Fruit fly (Drosophila melanogaster): ENCODE measurements around the gene HGTX.

HGTX gene

DNA sequence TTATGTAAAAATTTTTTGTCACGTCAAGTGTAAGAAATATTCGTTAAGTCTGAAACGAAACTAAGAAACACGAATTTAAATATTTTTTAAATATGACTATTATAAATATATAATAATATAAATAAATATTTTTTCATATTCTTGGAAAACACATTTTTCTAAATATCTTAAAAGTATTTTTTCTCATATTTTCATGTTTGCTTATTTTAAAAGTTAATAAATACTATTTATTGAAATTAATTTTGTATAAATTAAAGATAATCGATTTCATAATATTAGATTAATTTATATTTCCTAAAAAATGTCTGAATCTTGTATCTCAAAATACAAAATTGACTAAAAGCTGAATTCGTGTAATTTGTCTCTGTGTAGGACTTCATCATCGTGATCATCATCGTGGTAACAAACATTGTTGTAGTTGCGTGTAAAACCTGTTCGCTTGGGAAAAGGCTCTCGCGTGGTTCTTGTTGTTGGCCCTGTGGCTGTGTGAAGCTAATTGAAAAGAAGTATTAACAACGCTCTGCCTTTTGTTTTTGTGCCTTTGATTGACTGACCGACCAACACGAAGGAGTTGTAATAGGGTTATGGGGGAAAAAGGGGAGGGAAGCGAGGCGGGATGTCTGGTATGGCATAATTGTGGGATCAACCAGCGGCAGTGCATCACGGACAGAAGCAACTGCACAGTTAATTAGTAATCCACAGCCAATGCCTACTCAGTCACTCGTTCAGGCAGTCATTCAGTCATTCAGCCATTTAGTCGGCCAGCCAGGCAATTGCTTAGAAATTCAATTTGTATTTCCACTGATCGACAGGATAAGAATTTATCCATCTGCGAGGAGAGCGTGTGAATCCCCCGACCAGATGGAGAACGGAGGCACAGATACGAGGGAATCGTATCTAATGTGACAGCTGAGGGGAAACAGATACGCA is 12.3 kb upstream of the HGTX start (continued):
- no peak for TF ChIP-seq CG4730 (GFP tag; IDR thresholded peaks at IDR 0.05)
- no peak for TF ChIP-seq cato (GFP tag; optimal IDR thresholded peaks at IDR 0.05; ENCODE audit: borderline replicate concordance)
- TF ChIP-seq CG16815 (GFP tag; optimal IDR thresholded peaks at IDR 0.05), result no peak
- no peak for TF ChIP-seq pan (optimal IDR thresholded peaks at IDR 0.05)
- TF ChIP-seq pan (GFP tag; optimal IDR thresholded peaks at IDR 0.05 in 1 of 2, IDR thresholded peaks at IDR 0.05 in 1 of 2), result no peak
- TF ChIP-seq HHEX (GFP tag; optimal IDR thresholded peaks at IDR 0.05), result no peak
- TF ChIP-seq CG5953 (GFP tag; IDR thresholded peaks at IDR 0.05), result no peak
- peak; percentile 45 for TF ChIP-seq CG10267 (tag; optimal IDR thresholded peaks at IDR 0.05)
- TF ChIP-seq CG4854 (GFP tag; optimal IDR thresholded peaks at IDR 0.05), result no peak
- TF ChIP-seq CG10321 (GFP tag; IDR thresholded peaks at IDR 0.05), result no peak
- peak; percentile 81 for TF ChIP-seq CG18262 (tag; optimal IDR thresholded peaks at IDR 0.05)
- peak; percentile 57 for TF ChIP-seq CG10979 (tag; optimal IDR thresholded peaks at IDR 0.05)
- no peak for TF ChIP-seq CG18476 (GFP tag; optimal IDR thresholded peaks at IDR 0.05)
- TF ChIP-seq Xrp1 (GFP tag; IDR thresholded peaks at IDR 0.05), result no peak; the same call in 1 of the 2 replicates
- TF ChIP-seq gcm (GFP tag; optimal IDR thresholded peaks at IDR 0.05), result no peak
- TF ChIP-seq Dip2 (GFP tag; IDR thresholded peaks at IDR 0.05), result no peak
- TF ChIP-seq zf30C (GFP tag; optimal IDR thresholded peaks at IDR 0.05), result peak; percentile 73
- TF ChIP-seq otp (GFP tag; IDR thresholded peaks at IDR 0.05), result 0 out of 3 replicates have a peak, but pooled peaks have one; percentile 7
- no peak for TF ChIP-seq Doc3 (GFP tag; IDR thresholded peaks at IDR 0.05; ENCODE audit: partially characterized antibody)
- no peak for TF ChIP-seq CG15601 (tag; optimal IDR thresholded peaks at IDR 0.05)
- TF ChIP-seq CG18011 (GFP tag; optimal IDR thresholded peaks at IDR 0.05), result no peak
- no peak for TF ChIP-seq dimm (GFP tag; IDR thresholded peaks at IDR 0.05)
- no peak for TF ChIP-seq CG6689 (GFP tag; IDR thresholded peaks at IDR 0.05)
- no peak for TF ChIP-seq aop (GFP tag; IDR thresholded peaks at IDR 0.05)
- TF ChIP-seq CG1603 (tag; optimal IDR thresholded peaks at IDR 0.05), result no peak
- TF ChIP-seq ato (GFP tag; IDR thresholded peaks at IDR 0.05; ENCODE audit: partially characterized antibody), result no peak
- TF ChIP-seq Sox100B (GFP tag; optimal IDR thresholded peaks at IDR 0.05), result no peak
- no peak for TF ChIP-seq HLH3B (GFP tag; IDR thresholded peaks at IDR 0.05)
- TF ChIP-seq Antp (GFP tag; optimal IDR thresholded peaks at IDR 0.05), result no peak
- TF ChIP-seq Hr39 (optimal IDR thresholded peaks at IDR 0.05), result no peak
- no peak for TF ChIP-seq btn (GFP tag; optimal IDR thresholded peaks at IDR 0.05)
- TF ChIP-seq zen (tag; optimal IDR thresholded peaks at IDR 0.05), result no peak
- no peak for TF ChIP-seq shn (GFP tag; optimal IDR thresholded peaks at IDR 0.05)
- no peak for TF ChIP-seq hth (optimal IDR thresholded peaks at IDR 0.05)
- no peak for TF ChIP-seq CG2889 (GFP tag; IDR thresholded peaks at IDR 0.05)
- no peak for TF ChIP-seq HLH54F (GFP tag; optimal IDR thresholded peaks at IDR 0.05)
- TF ChIP-seq CG30403 (GFP tag; optimal IDR thresholded peaks at IDR 0.05), result no peak
- no peak for TF ChIP-seq CG11723 (GFP tag; optimal IDR thresholded peaks at IDR 0.05)
- TF ChIP-seq CG3838 (GFP tag; optimal IDR thresholded peaks at IDR 0.05), result no peak
- no peak for TF ChIP-seq Fer3 (tag; optimal IDR thresholded peaks at IDR 0.05)
- no peak for TF ChIP-seq Dip3 (GFP tag; optimal IDR thresholded peaks at IDR 0.05)
- TF ChIP-seq CG31365 (tag; optimal IDR thresholded peaks at IDR 0.05), result no peak
- no peak for TF ChIP-seq CG8290 (GFP tag; optimal IDR thresholded peaks at IDR 0.05)
- no peak for TF ChIP-seq CG8290 (tag; optimal IDR thresholded peaks at IDR 0.05)
- no peak for TF ChIP-seq Six4 (GFP tag; optimal IDR thresholded peaks at IDR 0.05)
- no peak for TF ChIP-seq Eip74EF (GFP tag; optimal IDR thresholded peaks at IDR 0.05)
- no peak for TF ChIP-seq CG9876 (GFP tag; optimal IDR thresholded peaks at IDR 0.05)
- no peak for TF ChIP-seq Adf1 (GFP tag; IDR thresholded peaks at IDR 0.05)
- no peak for TF ChIP-seq CG8478 (optimal IDR thresholded peaks at IDR 0.05)
- TF ChIP-seq B-H1 (GFP tag; IDR thresholded peaks at IDR 0.05), result no peak
- TF ChIP-seq pum (GFP tag; optimal IDR thresholded peaks at IDR 0.05), result no peak
